Worm (Caenorhabditis elegans) whole organism, L4/young adult: ENCODE results near the gene drl-1.

Experiments used
- W03F9.2 ChIP-seq: fragments of 150-350 bp; optimal IDR thresholded peaks from 2 replicates; lab custom pipeline; 2014; ENCODE audit warnings: missing biosample characterization, missing genetic modification characterization
- dao-5 ChIP-seq: sonication (generic microtip); optimal IDR thresholded peaks from 2 replicates; lab custom pipeline; 2016; ENCODE audit warnings: missing genotype, missing genetic modification characterization, moderate library complexity, missing compliant biosample characterization
- him-1 ChIP-seq: sonication (generic microtip); optimal IDR thresholded peaks from 2 replicates; lab custom pipeline; 2016; ENCODE audit warnings: missing genotype, missing genetic modification reagents, missing genetic modification characterization, missing compliant biosample characterization

drl-1 gene

DNA sequence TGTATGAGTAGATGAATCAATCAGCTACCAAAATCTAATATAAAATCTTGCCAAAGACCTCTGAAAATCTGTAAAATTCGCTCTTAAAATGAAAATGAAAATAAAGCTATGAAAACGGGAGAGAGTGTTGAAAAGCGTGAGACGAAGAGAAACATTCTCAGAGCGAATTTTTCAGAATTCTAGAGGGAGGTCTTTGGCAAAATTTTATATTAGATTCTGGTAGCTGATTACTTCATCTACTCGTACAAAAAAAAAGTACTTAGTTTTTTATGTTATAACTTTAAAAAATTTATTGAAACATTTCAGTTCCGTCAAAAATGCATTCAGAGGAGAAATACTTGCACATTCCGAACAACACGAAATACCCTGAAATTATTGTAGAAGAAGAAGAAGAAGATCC is at the start of gene drl-1:
Gene drl-1 (plus strand): TSS at position 301 of the 400 bp plus-strand sequence.
- TF ChIP-seq W03F9.2 (tag; lab: Kevin White, UChicago) (no peak), him-1 (tag; lab: Kevin White, UChicago) (no peak), dao-5 (tag; lab: Kevin White, UChicago) (no peak)

DNA sequence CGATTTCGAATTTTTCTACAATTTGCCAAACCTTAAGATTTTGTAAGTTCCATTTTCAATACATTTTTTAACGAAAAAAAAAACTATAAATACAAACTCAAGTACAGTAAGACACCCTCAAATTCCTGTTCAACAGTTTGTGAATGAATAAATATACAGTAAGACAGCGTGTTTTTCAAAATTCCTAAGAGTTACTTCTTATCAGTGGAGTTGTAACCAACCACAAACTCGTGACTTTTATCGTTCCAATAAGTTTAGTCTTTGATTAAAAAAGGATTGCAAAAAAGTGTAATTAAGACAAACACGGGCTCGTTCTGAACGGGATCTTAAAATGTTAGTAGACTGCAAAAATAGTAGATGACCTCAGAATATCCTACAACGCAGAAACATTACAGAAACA is 49.7 kb upstream of the drl-1 start:
- TF ChIP-seq him-1 (tag; lab: Kevin White, UChicago) (no peak), dao-5 (tag; lab: Kevin White, UChicago) (no peak), W03F9.2 (tag; lab: Kevin White, UChicago) (no peak)

DNA sequence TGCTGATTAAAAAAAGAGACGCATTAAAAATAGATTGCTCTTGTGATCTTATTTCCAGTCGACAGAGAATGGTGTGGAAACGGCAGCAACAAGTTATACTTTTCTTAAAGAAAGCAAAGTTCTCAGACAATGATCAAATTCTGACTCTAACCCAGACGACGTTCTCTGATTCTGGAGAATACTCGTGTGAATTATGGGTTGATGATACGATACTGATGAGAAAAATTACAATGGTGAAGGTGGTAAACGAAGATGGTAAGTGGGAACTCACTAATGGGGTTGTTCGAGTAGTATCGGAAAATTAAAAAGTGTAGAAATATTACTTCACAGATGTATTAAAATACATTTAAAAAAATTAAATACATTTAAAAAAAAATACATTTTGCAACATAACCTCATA is 46.6 kb upstream of the drl-1 start:
- TF ChIP-seq W03F9.2 (tag; lab: Kevin White, UChicago) (no peak), him-1 (tag; lab: Kevin White, UChicago) (no peak), dao-5 (tag; lab: Kevin White, UChicago) (no peak)

DNA sequence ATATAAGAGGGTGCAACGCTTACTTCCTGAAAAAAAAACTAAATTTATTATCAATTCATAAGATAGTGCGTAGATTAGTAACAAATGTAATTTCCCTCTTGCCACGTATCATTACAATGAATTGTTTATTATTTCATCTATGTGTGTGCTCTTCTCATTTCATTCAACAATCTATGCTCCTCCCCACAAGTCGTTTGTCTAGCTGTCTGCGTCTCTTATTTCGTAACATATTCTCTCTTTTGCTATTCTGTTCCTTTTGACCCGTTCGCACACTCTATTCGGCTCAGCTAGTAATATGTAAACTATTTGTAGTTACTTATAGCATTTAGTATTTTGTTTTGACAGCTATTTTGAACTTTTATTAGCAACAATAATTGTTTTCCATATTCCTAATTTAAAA is 42.9 kb upstream of the drl-1 start:
- TF ChIP-seq him-1 (tag; lab: Kevin White, UChicago) (no peak), dao-5 (tag; lab: Kevin White, UChicago) (no peak)

DNA sequence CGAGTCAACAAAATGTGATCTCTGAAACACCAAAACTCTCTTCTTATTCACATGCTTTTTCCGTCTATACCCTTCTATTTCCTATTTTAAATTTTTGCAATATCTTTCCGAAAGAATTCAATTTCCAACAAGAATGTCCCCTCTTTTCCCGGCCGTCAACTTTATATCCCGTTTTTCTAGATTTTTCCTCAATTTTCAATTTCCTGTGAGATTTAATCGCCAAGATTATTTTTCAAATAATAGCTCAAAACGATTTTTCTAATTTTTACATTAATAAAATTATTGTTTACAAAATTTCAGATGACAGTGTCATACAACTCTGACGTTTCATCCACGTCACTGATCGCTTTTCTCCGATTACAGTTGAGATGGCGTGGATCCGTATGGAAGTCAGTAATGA is 41.5 kb upstream of the drl-1 start, which contains the start of gene best-19:
Gene best-19 (plus strand): TSS at position 301 of the 400 bp plus-strand sequence.
- TF ChIP-seq him-1 (tag; lab: Kevin White, UChicago): no peak
- TF ChIP-seq dao-5 (tag; lab: Kevin White, UChicago): no peak
- TF ChIP-seq W03F9.2 (tag; lab: Kevin White, UChicago): no peak

DNA sequence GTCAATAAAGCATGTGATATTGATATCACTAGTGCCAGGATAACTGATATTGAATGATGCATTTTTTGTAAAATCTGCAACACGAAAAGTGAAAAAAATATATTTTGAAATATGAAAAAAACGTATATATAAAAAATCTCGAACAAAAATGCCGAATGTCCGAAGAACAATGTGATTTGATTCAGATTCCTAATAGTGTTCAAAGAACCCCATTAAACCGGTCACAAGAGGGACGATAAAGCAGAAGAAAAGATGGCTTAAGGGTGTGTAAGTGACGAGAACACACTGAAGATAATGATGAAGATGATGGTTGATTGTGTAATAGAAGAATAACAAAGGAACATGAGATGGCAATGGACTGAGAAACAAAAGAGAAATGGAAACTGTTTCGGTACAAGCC is 36.8 kb upstream of the drl-1 start, which contains the start of gene T21D12.14:
Gene T21D12.14 (minus strand): TSS at position 101 of the 400 bp plus-strand sequence.
- TF ChIP-seq dao-5 (tag; lab: Kevin White, UChicago) (no peak), W03F9.2 (tag; lab: Kevin White, UChicago) (no peak), him-1 (tag; lab: Kevin White, UChicago) (no peak)

DNA sequence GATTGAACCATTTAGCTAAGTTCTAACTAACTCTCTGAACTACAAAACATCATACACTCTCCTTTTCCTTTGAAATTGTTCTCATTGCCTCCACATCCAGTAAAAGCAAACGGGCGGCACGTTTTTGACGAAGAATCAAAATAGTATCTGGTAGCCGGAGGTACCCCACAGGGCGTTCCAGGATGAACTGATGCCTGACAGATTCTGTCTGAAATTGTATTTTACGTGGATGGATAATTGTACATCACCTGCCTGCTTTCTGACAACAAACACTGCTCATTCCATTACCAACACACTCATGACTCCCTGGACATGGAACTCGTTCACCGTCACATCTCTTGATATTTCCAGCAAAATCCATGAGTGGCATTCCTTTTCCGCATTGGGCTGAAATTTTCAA is 34.5 kb upstream of the drl-1 start:
- TF ChIP-seq him-1 (tag; lab: Kevin White, UChicago): no peak
- TF ChIP-seq dao-5 (tag; lab: Kevin White, UChicago): no peak
- no peak for TF ChIP-seq W03F9.2 (tag; lab: Kevin White, UChicago)

DNA sequence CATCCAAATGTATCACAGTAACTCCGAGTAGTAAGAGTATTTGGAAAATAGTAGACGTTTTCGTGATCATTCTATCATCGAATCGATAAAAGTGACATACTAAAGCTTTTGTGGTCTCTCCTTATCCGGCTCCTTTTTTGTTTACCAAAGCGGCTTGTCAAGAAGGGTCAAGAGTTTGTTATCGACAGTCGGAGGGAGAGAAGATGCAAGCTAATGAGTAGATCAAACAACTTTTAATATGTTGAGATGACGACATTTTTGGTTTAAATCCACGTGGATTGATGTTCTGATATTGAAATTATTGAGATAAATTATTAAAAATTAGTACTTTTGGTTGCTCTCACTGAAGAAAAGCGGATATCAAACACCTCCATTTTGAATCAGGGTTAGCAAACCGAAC is 33.5 kb upstream of the drl-1 start, which contains the start of gene T21D12.7:
Gene T21D12.7 (minus strand): TSS at position 101 of the 400 bp plus-strand sequence.
- TF ChIP-seq W03F9.2 (tag; lab: Kevin White, UChicago): no peak
- TF ChIP-seq dao-5 (tag; lab: Kevin White, UChicago): no peak
- no peak for TF ChIP-seq him-1 (tag; lab: Kevin White, UChicago)

DNA sequence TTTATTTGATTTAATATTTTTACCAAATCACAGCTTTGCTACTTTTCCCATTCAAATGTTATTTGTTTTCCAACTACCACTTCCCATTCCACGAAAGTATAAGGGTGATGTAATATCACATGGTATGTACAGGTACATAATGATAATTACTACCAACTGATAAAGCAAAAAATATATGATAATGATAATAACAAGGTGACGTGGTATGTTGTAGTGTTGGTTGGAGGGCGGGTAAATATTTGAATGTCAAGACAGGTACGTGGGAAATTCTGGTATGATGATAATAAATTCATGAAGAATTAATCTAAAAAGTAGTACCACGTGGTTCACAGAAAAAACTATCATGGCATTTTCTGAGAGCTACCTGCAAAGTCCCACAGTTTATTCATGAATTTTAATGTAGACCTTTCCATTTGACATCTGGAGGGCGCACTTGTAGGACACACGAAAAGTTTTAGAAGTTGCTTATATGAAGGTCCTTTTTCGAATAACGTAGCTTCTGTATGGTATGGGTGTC is 33.0 kb upstream of the drl-1 start:
- TF ChIP-seq him-1 (tag; lab: Kevin White, UChicago) (no peak), dao-5 (tag; lab: Kevin White, UChicago) (no peak), W03F9.2 (tag; lab: Kevin White, UChicago) (no peak)

DNA sequence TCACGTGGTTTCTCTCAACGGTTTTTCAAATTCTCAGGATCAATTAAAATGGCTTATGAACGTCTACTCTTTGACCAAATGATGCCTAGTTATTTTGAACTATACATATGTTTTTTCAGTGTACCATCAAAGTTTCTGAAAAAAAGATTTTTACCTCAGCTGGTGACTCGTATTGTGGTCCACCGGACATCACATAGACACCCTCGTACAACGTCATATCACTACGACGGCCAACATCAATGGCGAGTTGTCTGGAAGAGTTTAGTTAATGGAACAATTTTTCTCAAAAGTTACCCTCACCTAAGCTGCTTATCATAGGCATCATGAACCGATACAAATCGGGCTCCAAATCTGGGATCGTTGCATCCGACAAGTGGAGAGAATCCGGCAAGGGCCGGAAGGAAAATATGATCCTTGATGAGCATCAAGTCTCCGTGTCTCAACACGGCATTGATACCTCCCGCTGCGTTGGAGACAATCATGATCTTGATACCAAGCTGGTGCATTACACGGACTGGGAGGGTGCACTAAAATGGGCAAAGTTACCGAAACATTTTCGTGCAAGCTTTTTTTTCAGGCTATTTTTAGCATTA is 31.6 kb upstream of the drl-1 start:
- TF ChIP-seq him-1 (tag; lab: Kevin White, UChicago) (no peak), dao-5 (tag; lab: Kevin White, UChicago) (no peak), W03F9.2 (tag; lab: Kevin White, UChicago) (no peak)

DNA sequence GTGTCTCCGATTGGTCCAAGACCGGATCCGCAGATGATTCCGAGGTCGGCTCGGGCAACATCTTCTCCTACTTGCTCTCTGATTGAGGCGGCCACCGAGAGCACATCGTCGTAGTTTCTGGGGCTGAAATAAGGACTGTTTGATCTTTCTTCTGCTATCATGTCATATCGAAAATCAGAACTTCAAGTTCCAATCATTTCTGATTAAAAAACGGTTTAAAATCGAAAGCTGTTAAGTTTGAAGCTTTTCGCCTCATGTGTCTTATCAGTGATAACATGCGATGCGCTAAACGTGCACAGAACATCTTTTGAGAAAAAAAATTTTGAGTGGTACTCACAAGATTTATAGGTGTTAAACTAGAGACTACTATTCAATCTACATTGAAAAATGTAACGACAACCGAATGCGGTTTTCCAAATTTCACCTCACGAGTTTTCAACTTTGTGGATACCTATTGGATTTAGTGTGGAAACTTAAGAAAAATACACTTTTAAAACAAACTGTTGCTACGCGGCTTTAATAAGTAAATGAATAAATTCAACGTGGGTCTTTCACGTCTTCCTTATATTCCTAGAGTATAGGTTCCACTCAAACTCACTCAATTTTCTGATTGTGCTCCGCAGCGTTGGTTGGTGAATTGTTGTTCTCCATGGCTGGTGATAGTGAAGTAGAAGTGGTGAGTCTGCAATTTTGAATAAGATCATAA is 30.7 kb upstream of the drl-1 start:
- TF ChIP-seq dao-5 (tag; lab: Kevin White, UChicago): no peak
- TF ChIP-seq W03F9.2 (tag; lab: Kevin White, UChicago): no peak
- no peak for TF ChIP-seq him-1 (tag; lab: Kevin White, UChicago)

DNA sequence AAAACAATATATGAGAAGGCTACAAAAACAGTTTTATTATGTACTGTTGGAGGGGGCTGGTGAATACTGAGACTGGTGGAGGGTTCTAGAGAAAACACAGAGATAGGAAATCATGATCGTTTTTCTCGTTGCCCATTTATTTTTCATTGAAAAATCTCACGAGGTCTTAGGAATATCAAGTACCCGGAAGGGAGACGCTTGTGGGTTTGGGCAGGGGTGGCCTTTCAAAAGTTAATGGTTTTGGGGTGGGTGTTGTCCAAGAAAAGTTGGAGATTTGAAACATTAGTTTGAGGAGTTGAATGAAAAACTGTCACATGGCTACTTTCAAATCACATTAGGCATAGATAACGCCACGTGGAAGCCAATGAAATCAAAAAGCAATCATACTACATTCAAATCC is 30.1 kb upstream of the drl-1 start:
- no peak for TF ChIP-seq dao-5 (tag; lab: Kevin White, UChicago)
- no peak for TF ChIP-seq W03F9.2 (tag; lab: Kevin White, UChicago)
- no peak for TF ChIP-seq him-1 (tag; lab: Kevin White, UChicago)

DNA sequence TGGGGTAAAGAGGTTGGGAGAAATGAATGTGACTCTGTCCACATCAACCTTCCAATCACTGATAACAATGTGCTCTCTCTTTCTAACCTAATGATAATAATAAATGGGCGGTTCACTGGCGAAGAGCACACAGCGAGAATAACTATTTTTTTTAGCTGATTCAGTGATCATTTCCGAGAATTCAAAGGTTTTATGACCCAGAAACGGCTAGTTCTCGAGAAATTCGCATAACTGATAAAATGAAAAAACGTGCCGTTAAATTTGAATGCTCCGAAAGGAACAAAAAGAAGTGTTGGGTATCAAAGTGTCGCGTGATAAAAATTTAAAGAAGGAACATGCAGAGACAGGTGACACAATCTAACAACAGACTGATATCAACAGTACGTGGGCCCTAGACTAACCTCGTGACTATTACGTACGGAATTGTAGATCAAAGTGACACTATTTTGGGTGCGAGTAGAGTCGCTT is 29.1 kb upstream of the drl-1 start:
- TF ChIP-seq W03F9.2 (tag; lab: Kevin White, UChicago): no peak
- TF ChIP-seq him-1 (tag; lab: Kevin White, UChicago): no peak
- no peak for TF ChIP-seq dao-5 (tag; lab: Kevin White, UChicago)
